Fruit fly (Drosophila melanogaster): ENCODE results near the gene Vav.

- TF ChIP-seq pad (GFP tag; optimal IDR thresholded peaks at IDR 0.05) (no peak), CG14711 (tag; optimal IDR thresholded peaks at IDR 0.05) (no peak), CG12768 (GFP tag; optimal IDR thresholded peaks at IDR 0.05) (no peak), kay (GFP tag; ENCODE audit: borderline replicate concordance) (no peak), CG33017 (tag; optimal IDR thresholded peaks at IDR 0.05) (no peak), CG1620 (GFP tag; optimal IDR thresholded peaks at IDR 0.05) (no peak), ovo (GFP tag; optimal IDR thresholded peaks at IDR 0.05) (no peak), CG11617 (GFP tag; optimal IDR thresholded peaks at IDR 0.05) (no peak), Mnt (GFP tag; optimal IDR thresholded peaks at IDR 0.05) (no peak)
Observed at dm6 chrX:19224580-19225303, 36.9 kb upstream of the Vav start.

Data from whole organism, adult.